Fruit fly (Drosophila melanogaster) whole organism, embryonic: ENCODE measurements around the gene Sbds.
A peak's percentile ranks its signal among the peaks of the same experiment; 100 is the strongest.

Source experiments
- Bteb2 ChIP-seq: fragments of 200-800 bp; sonication (Bioruptor generic); optimal IDR thresholded peaks from 2 replicates; lab custom pipeline; 2016; ENCODE audit warnings: missing biosample characterization, missing genetic modification characterization
- CG10543 ChIP-seq: fragments of 200-800 bp; sonication (Bioruptor generic); optimal IDR thresholded peaks from 3 replicates; lab custom pipeline; 2017; ENCODE audit warnings: missing biosample characterization, mild to moderate bottlenecking, missing genetic modification characterization, moderate library complexity
- CG10959 ChIP-seq: fragments of 200-800 bp; sonication (Bioruptor generic); IDR thresholded peaks from 2 replicates; pipeline ENCODE4 v1.3.6; 2022; ENCODE audit warnings: missing biosample characterization, missing genetic modification characterization
- CG10979 ChIP-seq: fragments of 200-800 bp; sonication (Bioruptor generic); optimal IDR thresholded peaks from 2 replicates; lab custom pipeline; 2018; ENCODE audit warnings: missing biosample characterization, mild to moderate bottlenecking, missing genetic modification characterization, moderate library complexity
- CG11456 ChIP-seq: fragments of 200-800 bp; sonication (Bioruptor generic); IDR thresholded peaks from 3 replicates; pipeline ENCODE4 v1.3.6; 2022; ENCODE audit warnings: missing biosample characterization, missing genetic modification characterization
- CG11560 ChIP-seq: fragments of 200-800 bp; sonication (Bioruptor generic); IDR thresholded peaks from 3 replicates; pipeline ENCODE4 v1.3.6; 2022; ENCODE audit warnings: missing biosample characterization, missing genetic modification characterization
- CG13287 ChIP-seq: fragments of 200-800 bp; sonication (Bioruptor generic); IDR thresholded peaks from 2 replicates; pipeline ENCODE4 v1.3.6; 2022; ENCODE audit warnings: missing biosample characterization, missing genetic modification characterization; ENCODE audit not compliant: partially characterized antibody
- CG13296 ChIP-seq: fragments of 200-800 bp; sonication (Bioruptor generic); optimal IDR thresholded peaks from 3 replicates; lab custom pipeline; 2018; ENCODE audit warnings: missing biosample characterization, mild to moderate bottlenecking, missing genetic modification characterization
- CG13424 ChIP-seq: fragments of 200-800 bp; sonication (Bioruptor generic); optimal IDR thresholded peaks from 2 replicates; lab custom pipeline; 2019; ENCODE audit warnings: missing biosample characterization, mild to moderate bottlenecking, missing genetic modification characterization, moderate library complexity
- CG14014 ChIP-seq: fragments of 200-800 bp; sonication (Bioruptor generic); IDR thresholded peaks from 2 replicates; pipeline ENCODE4 v1.3.6; 2022; ENCODE audit warnings: missing biosample characterization, missing genetic modification characterization
- CG14860 ChIP-seq: fragments of 200-800 bp; sonication (Bioruptor generic); IDR thresholded peaks from 3 replicates; pipeline ENCODE4 v1.3.6; 2022; ENCODE audit warnings: missing biosample characterization, missing genetic modification characterization; ENCODE audit not compliant: partially characterized antibody
- CG14965 ChIP-seq: fragments of 200-800 bp; sonication (Bioruptor generic); optimal IDR thresholded peaks from 2 replicates; lab custom pipeline; 2016; ENCODE audit warnings: missing biosample characterization, missing genetic modification characterization, borderline replicate concordance
- CG17328 ChIP-seq: fragments of 200-800 bp; sonication (Bioruptor generic); IDR thresholded peaks from 2 replicates; pipeline ENCODE4 v1.3.6; 2022; ENCODE audit warnings: missing biosample characterization, missing genetic modification characterization
- CG2678 ChIP-seq: fragments of 200-800 bp; sonication (Bioruptor generic); optimal IDR thresholded peaks from 3 replicates; lab custom pipeline; 2019; ENCODE audit warnings: missing biosample characterization, mild to moderate bottlenecking, missing genetic modification characterization, moderate library complexity
- CG4820 ChIP-seq: fragments of 200-800 bp; sonication (Bioruptor generic); optimal IDR thresholded peaks from 3 replicates; lab custom pipeline; 2016; ENCODE audit warnings: missing biosample characterization, missing genetic modification characterization
- CG6272 ChIP-seq: fragments of 200-800 bp; sonication (Bioruptor generic); IDR thresholded peaks from 2 replicates; pipeline ENCODE4 v1.3.6; 2022; ENCODE audit warnings: missing biosample characterization, missing genetic modification characterization
- CG6654 ChIP-seq: fragments of 200-800 bp; sonication (Bioruptor generic); optimal IDR thresholded peaks from 2 replicates; lab custom pipeline; 2017; ENCODE audit warnings: missing biosample characterization, mild to moderate bottlenecking, missing genetic modification characterization
- CG6689 ChIP-seq: fragments of 200-800 bp; sonication (Bioruptor generic); IDR thresholded peaks from 2 replicates; pipeline ENCODE4 v1.3.6; 2022; ENCODE audit warnings: missing biosample characterization, missing genetic modification characterization
- CG7357 ChIP-seq: fragments of 200-800 bp; sonication (Bioruptor generic); IDR thresholded peaks from 3 replicates; pipeline ENCODE4 v1.3.6; 2022; ENCODE audit warnings: missing biosample characterization, missing genetic modification characterization
- CG8924 ChIP-seq: fragments of 200-800 bp; optimal IDR thresholded peaks from 3 replicates; lab custom pipeline; 2019; ENCODE audit warnings: missing biosample characterization, mild to moderate bottlenecking, missing genetic modification characterization, moderate library complexity
- CG9876 ChIP-seq: fragments of 200-800 bp; sonication (Bioruptor generic); optimal IDR thresholded peaks from 2 replicates; lab custom pipeline; 2016; ENCODE audit warnings: missing biosample characterization, missing genetic modification characterization
- Dip3 ChIP-seq: fragments of 200-800 bp; sonication (Bioruptor generic); optimal IDR thresholded peaks from 3 replicates; lab custom pipeline; 2016; ENCODE audit warnings: missing biosample characterization, missing genetic modification characterization
- E2f1 ChIP-seq: fragments of 200-800 bp; sonication (Bioruptor generic); IDR thresholded peaks from 2 replicates; pipeline ENCODE4 v1.3.6; 2022; ENCODE audit warnings: missing biosample characterization, missing genetic modification characterization
- H2.0 ChIP-seq: fragments of 200-800 bp; sonication (Bioruptor generic); IDR thresholded peaks from 2 replicates; pipeline ENCODE4 v1.3.6; 2022; ENCODE audit warnings: missing biosample characterization, missing genetic modification characterization
- HLH3B ChIP-seq: fragments of 200-800 bp; sonication (Bioruptor generic); IDR thresholded peaks from 2 replicates; pipeline ENCODE4 v1.3.6; 2022; ENCODE audit warnings: missing biosample characterization, missing genetic modification characterization
- Hr3 ChIP-seq: fragments of 200-800 bp; sonication (Bioruptor generic); optimal IDR thresholded peaks from 3 replicates; lab custom pipeline; 2016; ENCODE audit warnings: missing biosample characterization, missing genetic modification characterization
- Max ChIP-seq: fragments of 200-800 bp; sonication (Bioruptor generic); optimal IDR thresholded peaks from 2 replicates; lab custom pipeline; 2016; ENCODE audit warnings: missing biosample characterization, mild to moderate bottlenecking, missing genetic modification characterization
- Meics ChIP-seq: fragments of 200-800 bp; sonication (Bioruptor generic); optimal IDR thresholded peaks from 2 replicates; lab custom pipeline; 2017; ENCODE audit warnings: missing biosample characterization, mild to moderate bottlenecking, missing genetic modification characterization
- Nf-YA ChIP-seq: fragments of 200-800 bp; sonication (Bioruptor generic); IDR thresholded peaks from 2 replicates; pipeline ENCODE4 v1.3.6; 2022; ENCODE audit warnings: missing biosample characterization, missing genetic modification characterization
- Rx ChIP-seq: fragments of 200-800 bp; sonication (Bioruptor generic); IDR thresholded peaks from 2 replicates; pipeline ENCODE4 v1.3.6; 2022; ENCODE audit warnings: missing biosample characterization, missing genetic modification characterization
- Sry-δ ChIP-seq: fragments of 200-800 bp; sonication (Bioruptor generic); optimal IDR thresholded peaks from 2 replicates; lab custom pipeline; 2016; ENCODE audit warnings: missing biosample characterization, missing genetic modification characterization
- Stat92E ChIP-seq, 3 experiments: fragments of >200 bp in 2 of 3; fragments of 200-800 bp in 1 of 3; sonication (Bioruptor generic) in 1 of 3; optimal IDR thresholded peaks; 2 replicates each; lab custom pipeline; 2017 to 2019; ENCODE audit warnings: missing biosample characterization in 3 of 3, missing genetic modification characterization in 3 of 3, mild to moderate bottlenecking in 1 of 3, moderate library complexity in 1 of 3
- Vsx1 ChIP-seq: fragments of 200-800 bp; sonication (Bioruptor generic); optimal IDR thresholded peaks from 2 replicates; lab custom pipeline; 2017; ENCODE audit warnings: missing biosample characterization, mild to moderate bottlenecking, missing genetic modification characterization, missing genetic modification reagents
- dati ChIP-seq: fragments of 200-800 bp; sonication (Bioruptor generic); IDR thresholded peaks from 2 replicates; pipeline ENCODE4 v1.3.6; 2022; ENCODE audit warnings: missing biosample characterization, missing genetic modification characterization
- fd96Cb ChIP-seq: fragments of 200-800 bp; sonication (Bioruptor generic); optimal IDR thresholded peaks from 2 replicates; lab custom pipeline; 2018; ENCODE audit warnings: missing biosample characterization, mild to moderate bottlenecking, missing genetic modification characterization, moderate library complexity
- gce ChIP-seq: fragments of 200-800 bp; sonication (Bioruptor generic); IDR thresholded peaks from 3 replicates; pipeline ENCODE4 v1.3.6; 2022; ENCODE audit warnings: missing biosample characterization, missing genetic modification characterization
- her ChIP-seq: fragments of 200-800 bp; sonication (Bioruptor generic); optimal IDR thresholded peaks from 2 replicates; lab custom pipeline; 2016; ENCODE audit warnings: missing biosample characterization, missing genetic modification characterization
- ind ChIP-seq: fragments of 200-800 bp; sonication (Bioruptor generic); optimal IDR thresholded peaks from 3 replicates; lab custom pipeline; 2016; ENCODE audit warnings: missing biosample characterization, missing genetic modification characterization
- kah ChIP-seq: fragments of 200-800 bp; sonication (Bioruptor generic); optimal IDR thresholded peaks from 2 replicates; lab custom pipeline; 2018; ENCODE audit warnings: missing biosample characterization, mild to moderate bottlenecking, missing genetic modification characterization
- ken ChIP-seq: fragments of 200-800 bp; sonication (Bioruptor generic); IDR thresholded peaks from 3 replicates; pipeline ENCODE4 v1.3.6; 2022; ENCODE audit warnings: missing biosample characterization, missing genetic modification characterization
- nerfin-1 ChIP-seq: fragments of 200-800 bp; sonication (Bioruptor generic); optimal IDR thresholded peaks from 3 replicates; lab custom pipeline; 2019; ENCODE audit warnings: missing biosample characterization, mild to moderate bottlenecking, missing genetic modification characterization, moderate library complexity
- onecut ChIP-seq: fragments of 200-800 bp; sonication (Bioruptor generic); IDR thresholded peaks from 2 replicates; pipeline ENCODE4 v1.3.6; 2022; ENCODE audit warnings: missing biosample characterization, missing genetic modification characterization
- pzg ChIP-seq: fragments of 200-800 bp; sonication (Bioruptor generic); optimal IDR thresholded peaks from 3 replicates; lab custom pipeline; 2018; ENCODE audit warnings: missing biosample characterization, mild to moderate bottlenecking, missing genetic modification characterization, moderate library complexity
- ranshi ChIP-seq: fragments of 200-800 bp; sonication (Bioruptor generic); IDR thresholded peaks from 2 replicates; pipeline ENCODE4 v1.3.6; 2022; ENCODE audit warnings: missing biosample characterization, missing genetic modification characterization
- ro ChIP-seq: fragments of 200-800 bp; sonication (Bioruptor generic); IDR thresholded peaks from 2 replicates; pipeline ENCODE4 v1.3.6; 2022; ENCODE audit warnings: missing biosample characterization, missing genetic modification characterization
- salm ChIP-seq: fragments of 200-800 bp; sonication (Bioruptor generic); optimal IDR thresholded peaks from 2 replicates; lab custom pipeline; 2018; ENCODE audit warnings: missing biosample characterization, mild to moderate bottlenecking, missing genetic modification characterization
- sd ChIP-seq: fragments of 200-800 bp; sonication (Bioruptor generic); optimal IDR thresholded peaks from 3 replicates; lab custom pipeline; 2018; ENCODE audit warnings: missing biosample characterization, mild to moderate bottlenecking, missing genetic modification characterization, moderate library complexity
- tna ChIP-seq: fragments of 200-800 bp; sonication (Bioruptor generic); IDR thresholded peaks from 2 replicates; pipeline ENCODE4 v1.3.6; 2022; ENCODE audit warnings: missing biosample characterization, missing genetic modification characterization; ENCODE audit not compliant: partially characterized antibody
- trem ChIP-seq: fragments of 200-800 bp; optimal IDR thresholded peaks from 3 replicates; lab custom pipeline; 2019; ENCODE audit warnings: missing biosample characterization, mild to moderate bottlenecking, missing genetic modification characterization, moderate library complexity
- twi ChIP-seq: fragments of 200-800 bp; optimal IDR thresholded peaks from 2 replicates; lab custom pipeline; 2019; ENCODE audit warnings: missing biosample characterization, mild to moderate bottlenecking, missing genetic modification characterization, moderate library complexity
- usp ChIP-seq: fragments of >200 bp; optimal IDR thresholded peaks from 2 replicates; lab custom pipeline; 2017; ENCODE audit warnings: missing biosample characterization, missing genetic modification characterization
- yki ChIP-seq: fragments of >200 bp; optimal IDR thresholded peaks from 3 replicates; lab custom pipeline; 2018

Sbds gene

dm6 chr3L:6742110-6742718 lies 10.5 kb upstream of the Sbds start (continued):
- TF ChIP-seq Dip3 (GFP tag; lab: Kevin White, UChicago) = no peak
- no peak for TF ChIP-seq CG6654
- TF ChIP-seq Sry-δ (GFP tag; lab: Kevin White, UChicago) = peak; percentile 14
- no peak for TF ChIP-seq fd96Cb (tag; lab: Kevin White, UChicago)
- TF ChIP-seq Bteb2 (GFP tag; lab: Kevin White, UChicago) = no peak
- no peak for TF ChIP-seq ro (GFP tag; lab: Robert Waterston, UW)
- peak; percentile 82 for TF ChIP-seq ken (GFP tag; lab: Robert Waterston, UW)
- TF ChIP-seq CG10543 (GFP tag; lab: Kevin White, UChicago) = no peak
- no peak for TF ChIP-seq ranshi (GFP tag; lab: Robert Waterston, UW)
- no peak for TF ChIP-seq CG17328 (GFP tag; lab: Robert Waterston, UW)
- TF ChIP-seq gce (GFP tag; lab: Robert Waterston, UW) = no peak
- no peak for TF ChIP-seq CG6272
- no peak for TF ChIP-seq Vsx1 (GFP tag; lab: Kevin White, UChicago)
- no peak for TF ChIP-seq H2.0
- peak; percentile 98 for TF ChIP-seq sd (tag; lab: Kevin White, UChicago)
- TF ChIP-seq salm (tag; lab: Kevin White, UChicago) = no peak
- TF ChIP-seq kah (GFP tag; lab: Kevin White, UChicago) = peak; percentile 38
- peak; percentile 5 for TF ChIP-seq trem (tag; lab: Kevin White, UChicago)
- TF ChIP-seq CG2678 (tag; lab: Kevin White, UChicago) = no peak
- TF ChIP-seq CG8924 = peak; percentile 12
- no peak for TF ChIP-seq Meics
- TF ChIP-seq CG13287 = peak; percentile 31
- TF ChIP-seq Stat92E (GFP tag; optimal IDR thresholded peaks at IDR 0.05; lab: Kevin White, UChicago) = no peak
- peak; percentile 100 for TF ChIP-seq twi (tag; lab: Kevin White, UChicago)
- no peak for TF ChIP-seq CG11456 (GFP tag; lab: Robert Waterston, UW)
- TF ChIP-seq Nf-YA = no peak
- TF ChIP-seq dati (GFP tag; lab: Robert Waterston, UW) = no peak
- peak; percentile 6 for TF ChIP-seq her (GFP tag; lab: Kevin White, UChicago)
- TF ChIP-seq Hr3 (GFP tag; lab: Kevin White, UChicago) = no peak
- TF ChIP-seq Max (GFP tag; lab: Kevin White, UChicago) = peak; percentile 51
- TF ChIP-seq CG10979 = peak; percentile 13
- TF ChIP-seq HLH3B = no peak
- 0 out of 2 replicates have a peak, but pooled peaks have one; percentile 7 for TF ChIP-seq CG14014 (GFP tag; lab: Robert Waterston, UW)
- TF ChIP-seq CG9876 (GFP tag; lab: Kevin White, UChicago) = no peak
- TF ChIP-seq yki = no peak
- TF ChIP-seq usp (GFP tag; lab: Kevin White, UChicago) = no peak
- TF ChIP-seq CG14860 (GFP tag; lab: Robert Waterston, UW) = no peak
- no peak for TF ChIP-seq CG4820 (GFP tag; lab: Kevin White, UChicago)
- TF ChIP-seq CG11560 (tag; lab: Robert Waterston, UW) = no peak
- TF ChIP-seq ind (GFP tag; lab: Kevin White, UChicago) = no peak
- TF ChIP-seq Rx (GFP tag; lab: Robert Waterston, UW) = no peak
- no peak for TF ChIP-seq CG10959 (GFP tag; lab: Robert Waterston, UW)
- TF ChIP-seq nerfin-1 = peak; percentile 99
- TF ChIP-seq CG6689 (GFP tag; lab: Robert Waterston, UW) = no peak
- no peak for TF ChIP-seq CG7357 (GFP tag; lab: Robert Waterston, UW)
- peak; percentile 36 for TF ChIP-seq pzg (GFP tag; lab: Kevin White, UChicago)
- no peak for TF ChIP-seq CG14965 (GFP tag; lab: Kevin White, UChicago)
- no peak for TF ChIP-seq tna (GFP tag; lab: Robert Waterston, UW)
- peak; percentile 86 for TF ChIP-seq E2f1 (GFP tag; lab: Robert Waterston, UW)
- no peak for TF ChIP-seq onecut (GFP tag; lab: Robert Waterston, UW)
- no peak for TF ChIP-seq CG13424 (tag; lab: Kevin White, UChicago)
- TF ChIP-seq CG13296 (GFP tag; lab: Kevin White, UChicago) = no peak
